Worm (Caenorhabditis elegans) whole organism, L4/young adult: ENCODE results near the gene vps-45.

Source experiments
- dao-5 ChIP-seq: sonication (generic microtip); optimal IDR thresholded peaks from 2 replicates; lab custom pipeline; 2016; ENCODE audit warnings: missing genotype, missing genetic modification characterization, moderate library complexity, missing compliant biosample characterization
- him-1 ChIP-seq: sonication (generic microtip); optimal IDR thresholded peaks from 2 replicates; lab custom pipeline; 2016; ENCODE audit warnings: missing genotype, missing genetic modification reagents, missing genetic modification characterization, missing compliant biosample characterization

- TF ChIP-seq him-1 (tag; lab: Kevin White, UChicago), result no peak
- TF ChIP-seq dao-5 (tag; lab: Kevin White, UChicago), result no peak
These were observed 48.5 kb downstream of the vps-45 start for ce11 chrX:926125-926524.
